Worm (Caenorhabditis elegans): ENCODE results near the gene cut-1.
A peak's percentile ranks its signal among the peaks of the same experiment; 100 is the strongest.

cut-1 gene

ce11 chrII:11268822-11269221, at the start of gene cut-1:
TSS of gene cut-1 (plus strand) at chrII:11269122.
- TF ChIP-seq hlh-6 (tag; optimal IDR thresholded peaks at IDR 0.05) = no peak
- no peak for TF ChIP-seq pha-4 (tag; optimal IDR thresholded peaks at IDR 0.05)

ce11 chrII:11221771-11222355, 47.1 kb upstream of the cut-1 start, which contains the start of gene plpr-1:
TSS of gene plpr-1 (plus strand) at chrII:11222305.
- TF ChIP-seq pag-3 (tag; optimal IDR thresholded peaks at IDR 0.05; ENCODE audit: borderline replicate concordance) (no peak), ets-4 (tag; optimal IDR thresholded peaks at IDR 0.05) (peak; percentile 19), T23F11.4 (GFP tag; optimal IDR thresholded peaks at IDR 0.05) (no peak)

ce11 chrII:11224045-11224481, 44.9 kb upstream of the cut-1 start:
- TF ChIP-seq ceh-6 (GFP tag; optimal IDR thresholded peaks at IDR 0.05) (no peak), ceh-18 (tag; optimal IDR thresholded peaks at IDR 0.05) (no peak), nfya-1 (tag; optimal IDR thresholded peaks at IDR 0.05) (peak; percentile 50), sox-4 (tag; optimal IDR thresholded peaks at IDR 0.05) (no peak), ceh-48 (tag; optimal IDR thresholded peaks at IDR 0.05) (no peak), dve-1 (tag; optimal IDR thresholded peaks at IDR 0.05) (peak; percentile 17), ama-1 (optimal IDR thresholded peaks at IDR 0.05) (peak; percentile 88), pqm-1 (tag; optimal IDR thresholded peaks at IDR 0.05) (no peak)

ce11 chrII:11226379-11226778, 42.5 kb upstream of the cut-1 start, which contains the start of gene T06D8.2:
TSS of gene T06D8.2 (plus strand) at chrII:11226679.
- TF ChIP-seq sdc-2 (tag; optimal IDR thresholded peaks at IDR 0.05) (no peak), tbx-2 (tag; optimal IDR thresholded peaks at IDR 0.05) (no peak), pha-4 (tag; optimal IDR thresholded peaks at IDR 0.05) (no peak), rnt-1 (tag; optimal IDR thresholded peaks at IDR 0.05) (no peak), unc-86 (tag; optimal IDR thresholded peaks at IDR 0.05) (no peak), F13H6.1 (tag; optimal IDR thresholded peaks at IDR 0.05) (no peak)

- TF ChIP-seq pag-3 (tag; optimal IDR thresholded peaks at IDR 0.05; ENCODE audit: borderline replicate concordance) (no peak), nhr-11 (tag; optimal IDR thresholded peaks at IDR 0.05) (no peak), hlh-6 (tag; optimal IDR thresholded peaks at IDR 0.05) (no peak)
Observed at ce11 chrII:11234751-11235150, 34.2 kb upstream of the cut-1 start, which contains the start of gene cox-15. TSS of gene cox-15 (minus strand) at chrII:11234952.

ce11 chrII:11236274-11236673, 32.6 kb upstream of the cut-1 start, which contains the start of gene cchl-1:
TSS of gene cchl-1 (minus strand) at chrII:11236387.
- peak; percentile 7 for TF ChIP-seq nfya-1 (tag; optimal IDR thresholded peaks at IDR 0.05)
- no peak for TF ChIP-seq nhr-232 (tag; optimal IDR thresholded peaks at IDR 0.05)

ce11 chrII:11237099-11237498, 31.8 kb upstream of the cut-1 start, which contains the start of gene fndc-1:
TSS of gene fndc-1 (minus strand) at chrII:11237325.
- no peak for TF ChIP-seq sdc-2 (tag; optimal IDR thresholded peaks at IDR 0.05)
- TF ChIP-seq ceh-14 (tag; optimal IDR thresholded peaks at IDR 0.05) = no peak
- TF ChIP-seq unc-55 (GFP tag; optimal IDR thresholded peaks at IDR 0.05) = no peak
- TF ChIP-seq pha-2 (tag; optimal IDR thresholded peaks at IDR 0.05) = no peak
- TF ChIP-seq ceh-45 (GFP tag; IDR thresholded peaks at IDR 0.05) = no peak
- no peak for TF ChIP-seq rnt-1 (tag; optimal IDR thresholded peaks at IDR 0.05)
- TF ChIP-seq dve-1 (tag; optimal IDR thresholded peaks at IDR 0.05) = no peak
- TF ChIP-seq ref-2 (tag; optimal IDR thresholded peaks at IDR 0.05) = no peak

- no peak for TF ChIP-seq ama-1 (optimal IDR thresholded peaks at IDR 0.05)
- TF ChIP-seq fkh-6 (tag; optimal IDR thresholded peaks at IDR 0.05) = no peak
- peak; percentile 88 for TF ChIP-seq unc-42 (tag; optimal IDR thresholded peaks at IDR 0.05)
- TF ChIP-seq sox-4 (tag; optimal IDR thresholded peaks at IDR 0.05) = no peak
- TF ChIP-seq hlh-13 (GFP tag; optimal IDR thresholded peaks at IDR 0.05) = no peak
- no peak for TF ChIP-seq C38D4.7 (GFP tag; optimal IDR thresholded peaks at IDR 0.05)
- no peak for TF ChIP-seq pha-4 (tag; optimal IDR thresholded peaks at IDR 0.05)
- no peak for TF ChIP-seq pat-9 (tag; optimal IDR thresholded peaks at IDR 0.05)
- no peak for TF ChIP-seq unc-3 (GFP tag; conservative IDR thresholded peaks at IDR 0.05)
- no peak for TF ChIP-seq unc-3 (tag; optimal IDR thresholded peaks at IDR 0.05)
- TF ChIP-seq ceh-34 (tag; optimal IDR thresholded peaks at IDR 0.05) = peak; percentile 26
- no peak for TF ChIP-seq K09A11.1 (tag; optimal IDR thresholded peaks at IDR 0.05; ENCODE audit: insufficient read depth)
- no peak for TF ChIP-seq gmeb-2 (tag; optimal IDR thresholded peaks at IDR 0.05)
- no peak for TF ChIP-seq ceh-6 (GFP tag; optimal IDR thresholded peaks at IDR 0.05)
- no peak for TF ChIP-seq pros-1 (tag; optimal IDR thresholded peaks at IDR 0.05)
- peak; percentile 73 for TF ChIP-seq nfya-1 (tag; optimal IDR thresholded peaks at IDR 0.05)
- TF ChIP-seq ets-4 (tag; optimal IDR thresholded peaks at IDR 0.05) = no peak
Observed at ce11 chrII:11238869-11239647, 29.9 kb upstream of the cut-1 start, which contains the start of the genes rpn-9 and T06D8.9. TSS of gene rpn-9 (minus strand) at chrII:11238919. TSS of gene T06D8.9 (plus strand) at chrII:11239597.

All from whole organism, late embryonic.